Worm (Caenorhabditis elegans): ENCODE data around the gene clec-250.

DNA sequence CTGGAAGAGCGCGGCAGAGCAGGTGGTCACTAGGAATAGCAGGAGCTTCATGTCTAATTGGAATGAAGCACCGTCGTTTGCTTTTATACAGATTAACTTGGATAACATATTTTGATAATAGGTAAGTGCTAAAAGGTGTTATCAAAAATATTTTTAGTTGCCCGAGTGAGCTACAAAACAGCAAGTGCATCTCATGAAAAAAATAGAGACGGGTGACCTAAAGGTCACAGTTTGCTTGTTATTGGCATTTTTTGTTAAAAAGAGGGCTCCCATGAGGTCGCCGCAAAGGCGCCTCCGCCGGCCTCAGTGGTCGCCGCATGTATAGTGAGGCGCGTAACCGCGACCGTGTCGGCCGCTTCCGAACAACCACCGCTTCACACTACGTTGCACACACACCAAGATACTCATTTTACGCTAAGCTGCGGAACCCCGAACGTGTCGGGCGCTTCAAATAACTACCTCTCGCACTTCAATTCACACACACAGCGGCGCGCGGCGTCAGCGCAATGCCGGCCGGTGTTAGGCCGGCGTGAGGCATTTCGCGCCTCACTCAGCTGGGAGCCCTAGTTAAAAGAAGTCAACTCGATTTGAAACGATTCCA, 12.6 kb downstream of the clec-250 start, which contains the start of gene asp-19:
- TF ChIP-seq nhr-12 (tag; optimal IDR thresholded peaks at IDR 0.05) (no peak), unc-62 (GFP tag; optimal IDR thresholded peaks at IDR 0.05) (no peak), pha-4 (tag; optimal IDR thresholded peaks at IDR 0.05) (no peak), nhr-28 (tag; optimal IDR thresholded peaks at IDR 0.05) (no peak), mls-2 (tag; optimal IDR thresholded peaks at IDR 0.05) (no peak), zip-8 (tag; optimal IDR thresholded peaks at IDR 0.05) (no peak), elt-3 (tag; optimal IDR thresholded peaks at IDR 0.05) (no peak), flh-1 (GFP tag; optimal IDR thresholded peaks at IDR 0.05) (no peak), ces-1 (GFP tag; optimal IDR thresholded peaks at IDR 0.05) (no peak), nhr-76 (tag; optimal IDR thresholded peaks at IDR 0.05) (no peak), hlh-1 (tag; optimal IDR thresholded peaks at IDR 0.05) (no peak), ham-2 (GFP tag; optimal IDR thresholded peaks at IDR 0.05) (no peak), tbx-8 (GFP tag; optimal IDR thresholded peaks at IDR 0.05) (no peak)

All from whole organism, mixed stage, embryonic.